Fruit fly (Drosophila melanogaster): Measurements from ENCODE around the gene CG43759.

Gene CG43759

DNA sequence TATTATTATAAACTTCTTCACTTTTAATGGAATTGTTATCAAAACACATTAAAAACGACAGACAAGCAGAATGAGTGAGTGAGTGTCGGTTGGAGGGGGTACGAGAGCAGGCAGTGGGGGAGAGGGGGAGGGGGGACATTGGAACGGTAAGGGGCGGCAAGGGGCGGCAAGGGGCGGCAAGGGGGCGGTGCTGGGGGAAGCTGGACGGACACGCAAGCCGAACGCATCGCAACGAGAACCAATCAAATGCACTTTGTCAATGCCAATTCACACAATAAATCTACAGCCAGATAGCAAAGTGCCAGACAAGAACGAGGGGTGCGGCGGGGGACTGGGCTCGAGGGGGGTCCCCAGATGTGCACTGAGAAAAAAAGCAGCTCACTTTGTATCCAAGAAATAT, 16.4 kb upstream of the CG43759 start:
- no peak for TF ChIP-seq Myc (optimal IDR thresholded peaks at IDR 0.05)
- no peak for TF ChIP-seq ttk (optimal IDR thresholded peaks at IDR 0.05)
- TF ChIP-seq Sin3A (optimal IDR thresholded peaks at IDR 0.05) = no peak
- TF ChIP-seq insv (optimal IDR thresholded peaks at IDR 0.05) = no peak
- TF ChIP-seq psq (optimal IDR thresholded peaks at IDR 0.05) = no peak
- TF ChIP-seq h (optimal IDR thresholded peaks at IDR 0.05) = no peak

DNA sequence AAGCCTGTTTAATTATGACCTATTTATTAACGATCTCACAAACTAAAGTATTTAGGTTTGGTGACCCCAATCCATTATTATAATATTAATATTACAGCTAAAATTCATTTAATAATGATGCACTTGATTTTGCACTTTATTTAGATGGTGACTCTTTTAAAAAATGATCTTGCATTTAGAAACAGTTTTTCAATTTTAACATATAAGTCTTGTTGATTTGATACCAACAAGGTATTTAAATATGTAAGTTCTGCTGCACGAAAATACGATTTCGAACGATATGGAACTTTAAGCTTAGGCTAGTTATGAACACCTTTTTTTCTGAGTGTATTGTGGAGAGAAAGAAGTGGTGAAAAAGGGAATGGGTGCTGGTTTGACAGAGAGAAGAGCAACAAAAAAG, 16.0 kb upstream of the CG43759 start:
- TF ChIP-seq Myc (optimal IDR thresholded peaks at IDR 0.05) (no peak), Sin3A (optimal IDR thresholded peaks at IDR 0.05) (no peak), ttk (optimal IDR thresholded peaks at IDR 0.05) (no peak), insv (optimal IDR thresholded peaks at IDR 0.05) (no peak), h (optimal IDR thresholded peaks at IDR 0.05) (no peak), psq (optimal IDR thresholded peaks at IDR 0.05) (no peak)

DNA sequence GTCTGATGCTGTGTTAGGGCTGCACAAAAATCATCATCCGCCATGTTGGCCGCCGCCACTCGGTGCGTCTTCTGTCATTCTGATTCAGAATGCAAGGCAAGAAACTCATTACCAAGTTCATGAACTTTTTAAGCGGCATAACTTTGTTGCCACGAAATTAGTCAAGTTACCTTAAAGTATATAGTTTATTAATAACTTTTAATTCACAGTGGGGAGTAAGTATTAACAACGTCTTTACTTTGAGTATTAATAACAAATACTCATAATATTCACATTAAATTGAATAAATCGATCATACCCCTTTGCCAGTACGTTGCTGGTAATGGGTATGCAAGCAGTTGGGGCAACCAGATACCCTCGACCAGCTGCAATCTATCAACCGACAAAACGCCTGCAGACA, 12.6 kb upstream of the CG43759 start:
- TF ChIP-seq psq (optimal IDR thresholded peaks at IDR 0.05) (no peak), Myc (optimal IDR thresholded peaks at IDR 0.05) (no peak)

DNA sequence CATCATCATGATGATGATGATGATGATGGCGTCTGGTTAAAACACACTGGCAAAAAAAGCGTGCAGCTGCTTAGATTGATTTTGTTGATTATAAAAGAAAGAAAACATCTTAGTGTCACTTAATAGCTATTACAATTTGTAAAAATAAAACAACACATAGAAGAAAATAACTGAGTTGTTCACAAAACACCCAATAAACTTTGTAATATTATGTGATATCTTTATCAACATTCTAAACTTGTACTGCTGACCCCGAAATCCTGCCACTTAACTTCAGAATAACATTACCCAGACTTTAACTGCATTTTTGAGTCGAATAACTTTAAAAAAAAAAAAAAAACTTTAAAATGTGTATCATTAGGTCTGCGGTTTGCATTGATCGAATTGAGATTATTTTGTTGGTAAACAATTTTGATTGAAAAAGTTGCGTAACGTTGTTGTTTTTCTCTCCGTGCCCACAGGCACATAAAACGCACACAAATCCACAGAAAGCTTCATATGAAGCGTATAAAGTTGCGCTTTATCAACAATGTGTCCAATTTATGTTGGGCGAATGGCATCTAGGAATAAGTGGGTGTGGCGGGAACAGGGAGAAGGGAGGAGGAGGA, 10.6 kb upstream of the CG43759 start:
- no peak for TF ChIP-seq insv (optimal IDR thresholded peaks at IDR 0.05)
- TF ChIP-seq psq (optimal IDR thresholded peaks at IDR 0.05) = no peak
- no peak for TF ChIP-seq Myc (optimal IDR thresholded peaks at IDR 0.05)

DNA sequence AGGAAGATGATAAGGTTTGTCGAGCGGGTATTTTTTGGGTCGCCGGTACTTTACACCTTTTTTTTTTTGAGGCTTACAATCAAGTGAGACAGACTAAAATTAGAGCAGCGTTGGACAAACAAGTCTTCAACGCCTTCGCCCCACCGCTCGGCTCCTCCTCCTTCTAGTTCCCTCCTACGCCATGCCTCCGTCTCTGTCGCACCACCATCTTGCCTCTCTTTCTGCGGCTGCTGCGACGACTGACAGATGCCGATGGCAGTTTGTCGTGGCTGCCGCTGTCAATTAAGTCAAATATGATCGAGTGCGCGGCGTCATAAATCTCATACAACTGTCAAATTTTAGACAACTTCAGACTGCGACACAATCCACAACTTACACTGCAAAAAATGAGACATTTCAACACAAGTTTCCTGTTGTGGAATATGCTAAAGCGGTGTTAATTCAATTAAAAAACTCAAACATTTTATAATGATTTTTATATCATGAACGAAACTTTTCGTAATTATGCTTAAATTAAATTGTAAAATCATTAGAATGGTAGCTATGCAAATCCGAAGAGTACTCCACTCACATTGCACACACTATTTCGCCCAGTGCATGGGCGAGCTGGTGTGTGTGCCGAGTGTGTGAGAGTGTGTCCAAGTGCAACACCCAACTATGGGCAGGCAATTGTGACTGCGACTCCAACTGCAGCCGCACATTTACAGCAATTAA, 9.3 kb upstream of the CG43759 start:
- TF ChIP-seq ttk (optimal IDR thresholded peaks at IDR 0.05) (no peak), psq (optimal IDR thresholded peaks at IDR 0.05) (no peak), insv (optimal IDR thresholded peaks at IDR 0.05) (no peak), h (optimal IDR thresholded peaks at IDR 0.05) (no peak), Sin3A (optimal IDR thresholded peaks at IDR 0.05) (no peak), Myc (optimal IDR thresholded peaks at IDR 0.05) (no peak)

DNA sequence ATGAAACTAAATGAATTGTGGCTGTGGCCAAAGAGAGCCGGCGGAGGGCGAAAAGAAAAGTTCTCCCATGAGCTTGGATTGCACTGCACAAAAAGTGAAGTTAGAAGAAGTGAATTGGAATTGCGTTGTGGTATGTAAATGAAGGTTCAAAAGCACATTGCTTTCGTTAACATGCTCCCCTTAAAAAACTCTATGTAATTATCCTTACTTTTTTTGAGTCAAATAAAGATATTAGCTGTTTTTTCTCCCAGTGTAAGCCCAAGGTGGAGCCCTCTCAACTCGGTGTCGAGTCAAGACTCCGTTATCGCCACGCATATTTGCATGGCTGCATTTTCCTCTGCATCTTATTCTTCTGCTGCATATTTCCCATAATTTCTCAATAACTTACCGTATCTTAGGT, 6.6 kb upstream of the CG43759 start:
- TF ChIP-seq ttk (optimal IDR thresholded peaks at IDR 0.05) (no peak), Myc (optimal IDR thresholded peaks at IDR 0.05) (no peak), psq (optimal IDR thresholded peaks at IDR 0.05) (no peak), Sin3A (optimal IDR thresholded peaks at IDR 0.05) (no peak), insv (optimal IDR thresholded peaks at IDR 0.05) (no peak)

- TF ChIP-seq Myc (optimal IDR thresholded peaks at IDR 0.05) (no peak), h (optimal IDR thresholded peaks at IDR 0.05) (no peak), ttk (optimal IDR thresholded peaks at IDR 0.05) (no peak), psq (optimal IDR thresholded peaks at IDR 0.05) (no peak), insv (optimal IDR thresholded peaks at IDR 0.05) (no peak), Sin3A (optimal IDR thresholded peaks at IDR 0.05) (no peak)
Measured at dm6 chrX:18924713-18925112, 5.4 kb upstream of the CG43759 start.

DNA sequence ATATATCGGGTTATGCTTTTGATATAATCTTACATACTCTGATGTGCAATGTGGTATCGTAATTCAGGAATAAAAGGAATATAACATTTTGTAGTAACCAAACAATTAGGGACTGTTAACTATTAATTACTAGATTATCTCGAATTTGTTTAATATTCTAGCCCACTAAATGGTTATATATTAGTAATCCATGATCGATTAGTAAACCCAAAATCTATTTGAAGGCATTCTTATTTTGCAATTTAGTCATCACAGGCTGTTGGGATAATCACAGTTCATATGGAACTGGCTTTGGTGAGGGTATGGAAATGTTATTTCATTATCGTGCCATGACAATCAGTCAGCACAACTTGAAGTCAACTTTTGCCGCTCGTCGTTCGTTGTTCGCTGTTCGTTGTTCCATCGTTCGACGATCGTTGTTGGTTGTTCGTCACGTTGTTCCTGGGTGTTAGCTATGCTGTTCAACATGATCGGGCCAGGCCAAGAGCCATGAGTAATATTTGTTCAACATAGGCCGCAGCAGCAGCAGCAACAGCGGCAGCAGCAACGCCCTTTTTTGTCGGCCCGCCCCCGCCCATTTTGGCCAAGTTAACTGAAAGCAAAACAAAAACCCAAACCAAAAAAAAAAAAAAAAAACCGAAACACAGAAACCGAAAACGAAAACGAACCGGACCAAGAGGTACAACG, 4.3 kb upstream of the CG43759 start:
- TF ChIP-seq ttk (optimal IDR thresholded peaks at IDR 0.05) (no peak), insv (optimal IDR thresholded peaks at IDR 0.05) (no peak)

- TF ChIP-seq h (optimal IDR thresholded peaks at IDR 0.05) = no peak
- TF ChIP-seq Myc (optimal IDR thresholded peaks at IDR 0.05) = no peak
- no peak for TF ChIP-seq ttk (optimal IDR thresholded peaks at IDR 0.05)
- TF ChIP-seq Sin3A (optimal IDR thresholded peaks at IDR 0.05) = no peak
- TF ChIP-seq insv (optimal IDR thresholded peaks at IDR 0.05) = no peak
- no peak for TF ChIP-seq psq (optimal IDR thresholded peaks at IDR 0.05)
Measured at dm6 chrX:18926372-18927200, 3.5 kb upstream of the CG43759 start.

DNA sequence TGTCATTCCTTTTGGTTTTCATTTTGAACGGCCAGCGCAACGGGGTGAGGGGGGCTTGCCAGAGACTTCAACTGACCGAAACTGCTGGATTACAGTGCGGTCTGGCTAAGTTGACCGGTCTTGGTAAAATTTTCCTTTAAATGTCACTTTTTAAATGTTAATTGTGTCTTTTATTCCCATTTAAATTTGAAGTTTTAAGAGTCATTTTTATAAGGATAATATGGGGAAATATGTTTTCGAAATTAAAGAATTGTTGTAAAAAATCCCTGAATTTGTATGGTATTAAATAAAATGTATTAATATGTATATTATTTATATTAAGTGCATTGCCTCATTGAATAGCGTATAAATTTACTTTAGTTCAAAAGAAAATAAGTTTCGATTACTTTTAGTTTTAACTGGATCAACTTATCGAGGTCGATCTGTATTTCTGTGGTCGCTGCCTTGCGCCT, 1.5 kb upstream of the CG43759 start:
- TF ChIP-seq ttk (optimal IDR thresholded peaks at IDR 0.05) (no peak), h (optimal IDR thresholded peaks at IDR 0.05) (no peak), psq (optimal IDR thresholded peaks at IDR 0.05) (no peak), Sin3A (optimal IDR thresholded peaks at IDR 0.05) (no peak), insv (optimal IDR thresholded peaks at IDR 0.05) (no peak), Myc (optimal IDR thresholded peaks at IDR 0.05) (no peak)

dm6 chrX:18929430-18929829, 705 bp upstream of the CG43759 start:
- TF ChIP-seq ttk (optimal IDR thresholded peaks at IDR 0.05) (no peak), h (optimal IDR thresholded peaks at IDR 0.05) (no peak), Sin3A (optimal IDR thresholded peaks at IDR 0.05) (no peak)

dm6 chrX:18930868-18931267, 733 bp downstream of the CG43759 start:
- TF ChIP-seq insv (optimal IDR thresholded peaks at IDR 0.05) = no peak
- TF ChIP-seq ttk (optimal IDR thresholded peaks at IDR 0.05) = no peak
